Worm (Caenorhabditis elegans) whole organism, L4 larva: ENCODE results near the gene hrpa-2.
A peak's percentile ranks its signal among the peaks of the same experiment; 100 is the strongest.

Experiments
- D1046.2 ChIP-seq: fragments of 200-800 bp; sonication (Bioruptor generic); IDR thresholded peaks from 2 replicates; pipeline ENCODE4 v1.3.6; 2022; ENCODE audit warnings: missing genetic modification characterization, missing compliant biosample characterization
- T26A8.4 ChIP-seq: fragments of 200-800 bp; sonication (Bioruptor generic); IDR thresholded peaks from 2 replicates; pipeline ENCODE4 v1.3.6; 2022; ENCODE audit warnings: missing genetic modification characterization, missing compliant biosample characterization
- Y48G9A.11 ChIP-seq: fragments of 200-800 bp; sonication (Bioruptor generic); IDR thresholded peaks from 2 replicates; pipeline ENCODE4 v1.3.6; 2022; ENCODE audit warnings: missing genetic modification reagents, missing genetic modification characterization, missing compliant biosample characterization
- Y5F2A.4 ChIP-seq: fragments of 200-800 bp; sonication (Bioruptor generic); optimal IDR thresholded peaks from 2 replicates; lab custom pipeline; 2018; ENCODE audit warnings: mild to moderate bottlenecking, missing genetic modification characterization, missing compliant biosample characterization
- ZK337.2 ChIP-seq: fragments of 200-800 bp; sonication (Bioruptor generic); IDR thresholded peaks from 2 replicates; pipeline ENCODE4 v1.3.6; 2022; ENCODE audit warnings: missing genetic modification reagents, missing genetic modification characterization, missing compliant biosample characterization
- ceh-32 ChIP-seq: sonication (generic microtip); optimal IDR thresholded peaks from 2 replicates; lab custom pipeline; 2016; ENCODE audit warnings: mild to moderate bottlenecking, missing genetic modification characterization, missing compliant biosample characterization; ENCODE audit not compliant: poor library complexity
- ceh-62 ChIP-seq: sonication (generic microtip); optimal IDR thresholded peaks from 2 replicates; lab custom pipeline; 2017; ENCODE audit warnings: missing biosample characterization, missing genetic modification characterization
- ces-1 ChIP-seq: fragments of 150-350 bp; sonication (generic microtip); optimal IDR thresholded peaks from 4 replicates; lab custom pipeline; 2014; ENCODE audit warnings: missing biosample characterization, missing genetic modification reagents, missing genetic modification characterization
- cey-2 ChIP-seq: sonication (generic microtip); optimal IDR thresholded peaks from 3 replicates; lab custom pipeline; 2017; ENCODE audit warnings: missing genetic modification characterization, mild to moderate bottlenecking, missing compliant biosample characterization, antibody characterized with exemption, borderline replicate concordance; ENCODE audit not compliant: insufficient read depth
- daf-16 ChIP-seq, 3 experiments: sonication (generic microtip); optimal IDR thresholded peaks; 2 replicates each; lab custom pipeline; 2016 to 2017; ENCODE audit warnings: missing genetic modification characterization in 3 of 3, missing genetic modification reagents in 3 of 3, mild to moderate bottlenecking in 2 of 3, missing compliant biosample characterization in 2 of 3, missing biosample characterization in 1 of 3, moderate library complexity in 1 of 3
- daf-19 ChIP-seq: fragments of 200-800 bp; sonication (Bioruptor generic); conservative IDR thresholded peaks from 2 replicates; pipeline ENCODE4 v1.3.6; 2022; ENCODE audit warnings: missing genetic modification characterization, missing compliant biosample characterization
- daf-8 ChIP-seq: fragments of 200-800 bp; sonication (Bioruptor generic); IDR thresholded peaks from 2 replicates; pipeline ENCODE4 v1.3.6; 2022; ENCODE audit warnings: missing genetic modification characterization, missing compliant biosample characterization
- dmd-6 ChIP-seq: fragments of 200-800 bp; sonication (Bioruptor generic); IDR thresholded peaks from 2 replicates; pipeline ENCODE4 v1.3.6; 2022; ENCODE audit warnings: missing genetic modification reagents, missing genetic modification characterization, missing compliant biosample characterization
- dve-1 ChIP-seq: sonication (generic microtip); optimal IDR thresholded peaks from 2 replicates; lab custom pipeline; 2017; ENCODE audit warnings: antibody characterized with exemption, mild to moderate bottlenecking, missing genetic modification characterization, missing compliant biosample characterization; ENCODE audit not compliant: insufficient read depth
- egl-43 ChIP-seq: fragments of 200-800 bp; sonication (Bioruptor generic); IDR thresholded peaks from 2 replicates; pipeline ENCODE4 v1.3.6; 2022; ENCODE audit warnings: missing genetic modification reagents, missing genetic modification characterization, missing compliant biosample characterization
- fos-1 ChIP-seq: fragments of 150-350 bp; optimal IDR thresholded peaks from 2 replicates; lab custom pipeline; 2014; ENCODE audit warnings: missing biosample characterization, missing genetic modification characterization
- hlh-11 ChIP-seq: fragments of 200-800 bp; sonication (Bioruptor generic); optimal IDR thresholded peaks from 2 replicates; lab custom pipeline; 2018; ENCODE audit warnings: mild to moderate bottlenecking, missing genetic modification characterization, missing compliant biosample characterization
- lin-29 ChIP-seq: fragments of 200-800 bp; sonication (Bioruptor generic); IDR thresholded peaks from 2 replicates; pipeline ENCODE4 v1.3.6; 2022; ENCODE audit warnings: missing genetic modification reagents, missing genetic modification characterization, missing compliant biosample characterization
- lir-3 ChIP-seq: sonication (generic microtip); optimal IDR thresholded peaks from 2 replicates; lab custom pipeline; 2016; ENCODE audit warnings: mild to moderate bottlenecking, missing genetic modification characterization, missing compliant biosample characterization
- mdl-1 ChIP-seq, 2 experiments: fragments of 150-350 bp in 1 of 2; sonication (generic microtip) in 1 of 2; optimal IDR thresholded peaks; 2 replicates each; lab custom pipeline; 2014 to 2017; ENCODE audit warnings: missing biosample characterization in 2 of 2, missing genetic modification characterization in 2 of 2
- mdt-29 ChIP-seq: fragments of 200-800 bp; sonication (Bioruptor generic); IDR thresholded peaks from 2 replicates; pipeline ENCODE4 v1.3.6; 2022; ENCODE audit warnings: missing genetic modification reagents, missing genetic modification characterization, missing compliant biosample characterization
- mep-1 ChIP-seq: fragments of 150-350 bp; sonication (generic microtip); optimal IDR thresholded peaks from 3 replicates; lab custom pipeline; 2014; ENCODE audit warnings: missing biosample characterization, missing genetic modification characterization
- mxl-3 ChIP-seq: fragments of 200-800 bp; sonication (Bioruptor generic); optimal IDR thresholded peaks from 2 replicates; lab custom pipeline; 2018; ENCODE audit warnings: mild to moderate bottlenecking, missing genetic modification characterization, missing compliant biosample characterization
- nhr-10 ChIP-seq: fragments of 150-350 bp; optimal IDR thresholded peaks from 2 replicates; lab custom pipeline; 2014; ENCODE audit warnings: missing biosample characterization, missing genetic modification characterization
- nhr-11 ChIP-seq: fragments of 150-350 bp; optimal IDR thresholded peaks from 2 replicates; lab custom pipeline; 2014; ENCODE audit warnings: missing biosample characterization, missing genetic modification characterization
- nhr-237 ChIP-seq: sonication (generic microtip); optimal IDR thresholded peaks from 2 replicates; lab custom pipeline; 2017; ENCODE audit warnings: missing biosample characterization, missing genetic modification characterization
- nhr-25 ChIP-seq: sonication (generic microtip); optimal IDR thresholded peaks from 2 replicates; lab custom pipeline; 2017; ENCODE audit warnings: missing genetic modification characterization, mild to moderate bottlenecking, missing compliant biosample characterization, antibody characterized with exemption, moderate library complexity, borderline replicate concordance; ENCODE audit not compliant: insufficient read depth
- nhr-28 ChIP-seq: fragments of 150-350 bp; optimal IDR thresholded peaks from 2 replicates; lab custom pipeline; 2014; ENCODE audit warnings: missing biosample characterization, missing genetic modification characterization
- nhr-48 ChIP-seq: sonication (generic microtip); optimal IDR thresholded peaks from 2 replicates; lab custom pipeline; 2016; ENCODE audit warnings: mild to moderate bottlenecking, missing genetic modification characterization, missing compliant biosample characterization
- nhr-76 ChIP-seq: fragments of 150-350 bp; optimal IDR thresholded peaks from 2 replicates; lab custom pipeline; 2014; ENCODE audit warnings: missing biosample characterization, missing genetic modification characterization
- pha-4 ChIP-seq, 2 experiments: fragments of 150-350 bp in 1 of 2; fragments of 200-800 bp in 1 of 2; sonication (Bioruptor generic) in 1 of 2; IDR thresholded peaks in 1 of 2; optimal IDR thresholded peaks in 1 of 2; 2 replicates each; pipeline versions ENCODE4 v1.3.6 to Lab custom; 2014 to 2022; ENCODE audit warnings: missing genetic modification characterization in 2 of 2, missing genetic modification reagents in 2 of 2, missing biosample characterization in 1 of 2, missing compliant biosample characterization in 1 of 2
- php-3 ChIP-seq: fragments of 200-800 bp; sonication (Bioruptor generic); IDR thresholded peaks from 2 replicates; pipeline ENCODE4 v1.3.6; 2022; ENCODE audit warnings: missing genetic modification reagents, missing genetic modification characterization, missing compliant biosample characterization
- pqm-1 ChIP-seq: sonication (generic microtip); optimal IDR thresholded peaks from 2 replicates; lab custom pipeline; 2017; ENCODE audit warnings: missing biosample characterization, missing genetic modification characterization
- rbr-2 ChIP-seq: sonication (generic microtip); optimal IDR thresholded peaks from 2 replicates; lab custom pipeline; 2016; ENCODE audit warnings: missing genotype, missing genetic modification characterization, missing compliant biosample characterization
- set-16 ChIP-seq: fragments of 200-800 bp; sonication (Bioruptor generic); IDR thresholded peaks from 2 replicates; pipeline ENCODE4 v1.3.6; 2022; ENCODE audit warnings: missing genetic modification reagents, missing genetic modification characterization, missing compliant biosample characterization
- snpc-4 ChIP-seq: fragments of 150-350 bp; optimal IDR thresholded peaks from 2 replicates; lab custom pipeline; 2014; ENCODE audit warnings: missing biosample characterization, missing genetic modification characterization
- spr-1 ChIP-seq: sonication (generic microtip); optimal IDR thresholded peaks from 2 replicates; lab custom pipeline; 2016; ENCODE audit warnings: mild to moderate bottlenecking, missing genetic modification characterization, missing compliant biosample characterization
- spr-3 ChIP-seq: fragments of 200-800 bp; sonication (Bioruptor generic); optimal IDR thresholded peaks from 2 replicates; lab custom pipeline; 2018; ENCODE audit warnings: mild to moderate bottlenecking, missing genetic modification characterization, missing compliant biosample characterization
- tra-1 ChIP-seq: fragments of 200-800 bp; sonication (Bioruptor generic); IDR thresholded peaks from 2 replicates; pipeline ENCODE4 v1.3.6; 2022; ENCODE audit warnings: missing genetic modification reagents, missing genetic modification characterization, missing compliant biosample characterization
- unc-130 ChIP-seq: sonication (generic microtip); optimal IDR thresholded peaks from 2 replicates; lab custom pipeline; 2016; ENCODE audit warnings: missing genetic modification reagents, missing genetic modification characterization, missing compliant biosample characterization
- zip-2 ChIP-seq: fragments of 150-350 bp; optimal IDR thresholded peaks from 2 replicates; lab custom pipeline; 2014; ENCODE audit warnings: missing biosample characterization, missing genetic modification characterization
- ztf-7 ChIP-seq: fragments of 150-350 bp; optimal IDR thresholded peaks from 2 replicates; lab custom pipeline; 2014; ENCODE audit warnings: missing biosample characterization, missing genetic modification characterization

hrpa-2 gene

DNA sequence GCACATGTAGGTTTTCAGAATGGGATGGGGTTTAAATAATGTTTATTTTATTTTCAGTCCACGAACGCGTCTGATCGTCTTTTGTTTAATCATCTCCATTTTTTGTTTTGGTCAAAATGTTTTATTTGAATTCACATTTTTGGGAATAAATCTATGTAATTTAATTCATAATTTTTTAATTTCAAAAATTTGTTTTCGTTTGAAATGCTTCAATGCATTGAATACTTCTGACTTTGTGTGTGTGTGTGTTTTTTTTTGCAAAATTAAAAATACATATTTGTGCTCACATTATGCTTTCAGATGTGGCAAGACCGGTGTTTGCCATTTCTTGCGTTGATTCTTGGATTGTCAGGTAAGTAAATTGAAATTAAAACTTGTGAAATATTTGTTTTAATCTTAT is 38.7 kb downstream of the hrpa-2 start, which contains the start of gene nspg-13:
Gene nspg-13, plus strand, starts transcription at position 301 of the 400 bp plus-strand sequence.
- no peak for TF ChIP-seq lir-3

DNA sequence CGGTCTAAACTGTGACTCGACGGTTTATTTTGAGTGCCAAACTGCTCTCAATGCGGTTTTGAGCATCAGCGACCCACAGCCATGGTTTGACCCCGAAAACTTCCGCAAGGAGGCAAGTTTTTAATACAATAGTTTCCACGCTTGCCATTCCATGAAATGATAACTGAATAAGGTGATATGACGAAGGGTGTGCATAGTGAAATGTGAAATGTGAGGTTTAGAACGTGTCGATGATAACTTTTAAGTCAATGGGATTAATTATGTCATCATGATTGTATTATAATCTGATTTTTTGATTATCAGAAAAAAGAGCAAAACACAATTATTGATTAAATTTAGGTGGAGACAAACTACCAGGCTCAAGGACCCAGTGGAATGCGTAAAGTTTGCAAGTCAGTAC is 39.2 kb downstream of the hrpa-2 start:
- TF ChIP-seq dmd-6 (GFP tag; lab: Robert Waterston, UW) (peak; percentile 33; the same call in 1 of the 2 replicates), nhr-28 (tag; lab: Kevin White, UChicago) (no peak), unc-130 (GFP tag; lab: Kevin White, UChicago) (no peak), dve-1 (tag; lab: Kevin White, UChicago) (peak; percentile 5), hlh-11 (tag; lab: Kevin White, UChicago) (peak; percentile 16), set-16 (GFP tag; lab: Robert Waterston, UW) (no peak)
- TF ChIP-seq, all 104 proteins: peak for 3

DNA sequence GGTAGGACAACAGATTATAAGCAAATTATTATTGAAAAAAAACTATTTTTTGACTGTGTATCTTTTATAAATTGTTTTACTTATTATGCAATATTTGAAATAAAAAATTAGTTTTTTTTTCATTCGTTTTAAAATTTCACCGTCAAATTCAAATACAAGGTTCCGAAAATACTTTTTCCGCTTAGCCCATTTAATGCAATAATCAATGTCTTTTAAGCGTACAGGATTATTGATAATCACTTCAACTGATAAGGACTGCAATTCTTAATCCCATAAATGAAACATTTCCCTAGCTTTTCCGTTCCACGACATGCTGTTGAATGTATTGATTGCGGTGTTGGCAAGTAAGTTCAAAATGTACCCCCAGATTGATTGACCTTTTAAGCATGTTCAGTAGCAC is 40.8 kb downstream of the hrpa-2 start, which contains the start of gene nspg-12:
Gene nspg-12, plus strand, starts transcription at position 301 of the 400 bp plus-strand sequence.
- TF ChIP-seq fos-1 = no peak
- no peak for TF ChIP-seq mdl-1 (tag; optimal IDR thresholded peaks at IDR 0.05; lab: Kevin White, UChicago)
- TF ChIP-seq mep-1 (tag; lab: Kevin White, UChicago) = no peak
- no peak for TF ChIP-seq ces-1 (GFP tag; lab: Kevin White, UChicago)
- no peak for TF ChIP-seq zip-2 (tag; lab: Kevin White, UChicago)
- TF ChIP-seq nhr-11 (tag; lab: Kevin White, UChicago) = no peak
- TF ChIP-seq Y5F2A.4 (GFP tag; lab: Kevin White, UChicago) = no peak
- TF ChIP-seq T26A8.4 (GFP tag; lab: Robert Waterston, UW) = no peak
- TF ChIP-seq ztf-7 = no peak
- no peak for TF ChIP-seq nhr-48 (tag; lab: Kevin White, UChicago)
- TF ChIP-seq ceh-32 (tag; lab: Kevin White, UChicago) = no peak

DNA sequence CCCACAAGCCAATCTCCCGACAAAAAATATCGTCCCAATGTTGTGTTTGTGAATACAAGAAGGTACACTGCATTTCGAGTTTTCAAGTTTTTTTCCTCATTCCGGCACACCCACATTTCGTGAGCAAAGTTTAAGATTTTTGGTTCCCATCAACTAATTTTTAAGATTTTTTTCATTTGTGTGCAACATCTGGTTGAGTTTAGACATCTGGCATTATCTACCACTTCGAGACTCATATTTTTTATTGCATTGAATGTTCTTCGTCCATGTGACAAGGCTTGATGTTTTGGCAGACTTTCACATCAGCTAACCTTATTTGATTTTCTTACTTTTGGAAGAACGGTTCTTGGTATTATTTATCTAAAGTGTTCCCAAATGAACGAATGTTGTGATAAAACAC is 44.2 kb downstream of the hrpa-2 start:
- TF ChIP-seq lin-29 (GFP tag; lab: Robert Waterston, UW) (no peak), egl-43 (GFP tag; lab: Robert Waterston, UW) (no peak), dmd-6 (GFP tag; lab: Robert Waterston, UW) (no peak), spr-3 (GFP tag; lab: Kevin White, UChicago) (no peak), D1046.2 (GFP tag; lab: Robert Waterston, UW) (no peak), cey-2 (tag; lab: Kevin White, UChicago) (no peak), ZK337.2 (GFP tag; lab: Robert Waterston, UW) (no peak), tra-1 (GFP tag; lab: Robert Waterston, UW) (no peak), pha-4 (GFP tag; IDR thresholded peaks at IDR 0.05; lab: Robert Waterston, UW) (no peak), pha-4 (tag; optimal IDR thresholded peaks at IDR 0.05; lab: Kevin White, UChicago) (no peak), mdt-29 (GFP tag; lab: Robert Waterston, UW) (no peak)
- TF ChIP-seq, all 104 proteins: peak for 0

DNA sequence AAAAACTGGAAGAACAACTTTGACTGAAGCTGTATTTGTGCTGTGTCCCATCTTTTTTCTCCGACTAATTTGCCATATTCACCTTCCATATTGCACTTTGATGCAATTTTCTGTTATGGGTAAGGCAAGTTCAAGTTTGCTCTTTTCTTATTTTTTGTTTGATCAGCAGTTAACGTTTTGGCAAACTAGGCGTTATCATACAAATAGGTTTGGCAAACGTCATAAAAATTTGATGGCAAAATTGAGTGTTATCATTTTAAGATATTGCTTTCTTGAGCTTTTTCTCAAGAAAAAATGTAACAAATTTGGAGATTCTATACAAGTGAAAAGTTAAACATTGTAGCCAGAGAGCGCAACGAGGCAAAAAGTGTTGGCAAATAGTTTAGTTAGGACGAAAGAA is 45.9 kb downstream of the hrpa-2 start:
- TF ChIP-seq mxl-3 (GFP tag; lab: Kevin White, UChicago) (no peak), rbr-2 (tag; lab: Kevin White, UChicago) (no peak), nhr-25 (tag; lab: Kevin White, UChicago) (no peak), cey-2 (tag; lab: Kevin White, UChicago) (no peak), daf-16 (GFP tag; optimal IDR thresholded peaks at IDR 0.05; lab: Kevin White, UChicago) (no peak), daf-16 (tag; optimal IDR thresholded peaks at IDR 0.05; lab: Kevin White, UChicago) (peak; percentile 53), tra-1 (GFP tag; lab: Robert Waterston, UW) (no peak), nhr-237 (tag; lab: Kevin White, UChicago) (no peak), pqm-1 (tag; lab: Kevin White, UChicago) (peak; percentile 80), fos-1 (no peak), daf-19 (no peak), php-3 (peak; percentile 85), ceh-62 (tag; lab: Kevin White, UChicago) (no peak), snpc-4 (tag; lab: Kevin White, UChicago) (no peak), spr-1 (tag; lab: Kevin White, UChicago) (no peak), nhr-76 (no peak), nhr-10 (tag; lab: Kevin White, UChicago) (no peak), spr-3 (GFP tag; lab: Kevin White, UChicago) (no peak), Y48G9A.11 (GFP tag; lab: Robert Waterston, UW) (no peak), daf-8 (GFP tag; lab: Robert Waterston, UW) (no peak), dmd-6 (GFP tag; lab: Robert Waterston, UW) (peak; percentile 20; the same call in 1 of the 2 replicates)
